Fruit fly (Drosophila melanogaster): ENCODE data around the gene TORIP.

TORIP gene

DNA sequence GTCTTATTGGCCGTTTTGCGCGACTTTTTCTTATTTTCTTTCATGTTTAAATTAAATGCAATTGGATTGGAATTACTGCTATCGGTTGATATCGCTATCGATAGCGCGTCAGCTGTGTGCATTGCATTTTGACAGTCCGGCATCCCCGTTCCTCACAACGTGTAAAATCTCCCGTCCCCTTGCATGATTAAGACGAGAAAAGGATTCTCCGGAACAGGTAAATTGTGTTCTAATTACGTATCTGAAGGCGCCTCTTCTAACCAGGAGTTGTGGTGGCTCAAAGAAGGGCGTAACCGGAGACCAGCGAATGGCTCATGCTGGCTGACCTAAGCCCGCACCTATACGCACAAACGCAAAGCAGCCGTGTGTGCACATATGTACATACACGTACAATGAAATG is 2.2 kb upstream of the TORIP start, which contains the start of the genes CG14104 and Kap-alpha1:
Gene CG14104 (minus strand): TSS at position 97 of the 400 bp plus-strand sequence.
Gene Kap-alpha1 (plus strand): TSS at position 130 of the 400 bp plus-strand sequence.
- peak; percentile 23 for TF ChIP-seq CG6854 (GFP tag; optimal IDR thresholded peaks at IDR 0.05)
- TF ChIP-seq CG8632 (GFP tag; optimal IDR thresholded peaks at IDR 0.05), result no peak
- TF ChIP-seq CG31627 (GFP tag; optimal IDR thresholded peaks at IDR 0.05), result no peak
- TF ChIP-seq Ets21C (GFP tag; optimal IDR thresholded peaks at IDR 0.05), result no peak
- no peak for TF ChIP-seq CG6808 (GFP tag; optimal IDR thresholded peaks at IDR 0.05)
- no peak for TF ChIP-seq salr (GFP tag; optimal IDR thresholded peaks at IDR 0.05)
- peak; percentile 4 for TF ChIP-seq esn (GFP tag; optimal IDR thresholded peaks at IDR 0.05)
- TF ChIP-seq Blimp-1 (GFP tag; optimal IDR thresholded peaks at IDR 0.05), result no peak

DNA sequence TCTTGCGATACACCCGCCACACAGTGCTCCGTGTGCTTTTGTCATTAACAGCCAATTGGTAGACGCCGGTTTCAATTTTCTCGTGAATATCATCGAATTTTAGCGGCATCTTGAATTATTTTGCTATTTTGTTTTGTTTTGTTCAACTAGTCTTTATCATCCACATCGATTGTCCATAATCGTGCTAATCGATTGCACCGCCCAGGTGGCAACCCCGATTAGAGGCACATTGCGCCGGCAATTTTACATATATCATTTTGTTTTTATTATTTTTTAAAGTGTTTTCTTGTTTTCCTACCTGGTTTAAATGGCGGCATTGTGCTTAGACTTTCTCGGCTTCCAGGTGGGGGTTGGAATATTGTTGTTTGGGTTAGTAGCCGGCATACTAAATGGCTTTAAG is 1.0 kb upstream of the TORIP start, which contains the start of gene CG34116:
Gene CG34116 (minus strand): TSS at position 142 of the 400 bp plus-strand sequence.
- TF ChIP-seq fkh (GFP tag; optimal IDR thresholded peaks at IDR 0.05) (no peak), Hr38 (GFP tag; optimal IDR thresholded peaks at IDR 0.05) (no peak), Ets96B (tag; optimal IDR thresholded peaks at IDR 0.05) (no peak), lz (GFP tag; optimal IDR thresholded peaks at IDR 0.05) (no peak), Smox (GFP tag; optimal IDR thresholded peaks at IDR 0.05) (no peak), dac (GFP tag; optimal IDR thresholded peaks at IDR 0.05) (no peak), CG34406 (GFP tag; optimal IDR thresholded peaks at IDR 0.05) (no peak), Eip93F (GFP tag; optimal IDR thresholded peaks at IDR 0.05) (no peak), CG32006 (GFP tag; optimal IDR thresholded peaks at IDR 0.05) (no peak), Hr39 (GFP tag; optimal IDR thresholded peaks at IDR 0.05) (no peak), CG10669 (GFP tag; optimal IDR thresholded peaks at IDR 0.05) (no peak), Sox15 (GFP tag; optimal IDR thresholded peaks at IDR 0.05) (no peak), CG7368 (GFP tag; optimal IDR thresholded peaks at IDR 0.05) (no peak)

DNA sequence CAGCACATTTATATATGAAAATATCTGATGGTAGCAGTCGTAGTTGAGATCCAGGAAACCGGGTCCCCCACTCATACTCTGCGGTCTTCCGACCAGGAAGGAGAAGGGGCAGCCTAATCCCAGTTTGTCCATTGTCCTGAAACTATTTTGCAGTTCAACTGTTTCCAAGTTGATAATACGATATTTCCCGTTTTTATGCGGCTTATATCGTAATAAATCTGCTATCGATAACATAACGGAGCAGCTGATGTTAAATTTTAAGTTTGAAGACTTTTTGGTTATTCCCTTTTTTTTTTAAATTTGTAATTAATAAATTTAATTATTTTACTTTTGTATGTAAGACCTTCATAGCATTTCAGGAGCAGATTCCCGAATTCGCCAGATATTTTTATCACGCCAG is 3.8 kb downstream of the TORIP start, which contains the start of gene CG14102:
Gene CG14102 (minus strand): TSS at position 187 of the 400 bp plus-strand sequence.
- no peak for TF ChIP-seq CG8319 (GFP tag; optimal IDR thresholded peaks at IDR 0.05)
- TF ChIP-seq cyc (GFP tag; optimal IDR thresholded peaks at IDR 0.05), result no peak
- no peak for TF ChIP-seq CG11294 (GFP tag; IDR thresholded peaks at IDR 0.05)
- TF ChIP-seq CG8119 (GFP tag; IDR thresholded peaks at IDR 0.05), result no peak
- TF ChIP-seq net (GFP tag; optimal IDR thresholded peaks at IDR 0.05), result no peak

DNA sequence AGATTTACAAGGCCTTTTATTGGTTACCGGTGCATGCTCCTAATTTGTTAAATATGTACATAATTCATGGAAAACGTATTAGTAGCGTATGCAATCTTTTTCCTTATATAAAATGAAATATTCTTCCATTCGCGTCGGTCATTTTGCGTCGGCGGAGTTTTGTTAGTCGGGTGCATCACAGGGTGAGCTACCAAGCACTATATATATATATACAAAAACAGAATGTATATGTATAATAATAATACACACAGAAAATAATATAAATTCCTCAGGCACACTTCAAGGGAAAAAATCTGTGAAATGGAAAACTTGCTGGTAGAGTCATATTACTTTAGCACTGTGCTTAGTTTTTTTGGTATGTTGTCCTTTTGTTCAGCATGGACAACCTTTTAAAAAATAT is 5.9 kb downstream of the TORIP start, which contains the start of gene Ir76a:
Gene Ir76a (plus strand): TSS at position 301 of the 400 bp plus-strand sequence.
- TF ChIP-seq topi (GFP tag; optimal IDR thresholded peaks at IDR 0.05) (no peak), achi (GFP tag; optimal IDR thresholded peaks at IDR 0.05) (no peak), Blimp-1 (GFP tag; optimal IDR thresholded peaks at IDR 0.05) (no peak), CG11902 (GFP tag; optimal IDR thresholded peaks at IDR 0.05) (no peak), CG7368 (GFP tag; optimal IDR thresholded peaks at IDR 0.05) (no peak), CG15336 (GFP tag; IDR thresholded peaks at IDR 0.05) (no peak)

DNA sequence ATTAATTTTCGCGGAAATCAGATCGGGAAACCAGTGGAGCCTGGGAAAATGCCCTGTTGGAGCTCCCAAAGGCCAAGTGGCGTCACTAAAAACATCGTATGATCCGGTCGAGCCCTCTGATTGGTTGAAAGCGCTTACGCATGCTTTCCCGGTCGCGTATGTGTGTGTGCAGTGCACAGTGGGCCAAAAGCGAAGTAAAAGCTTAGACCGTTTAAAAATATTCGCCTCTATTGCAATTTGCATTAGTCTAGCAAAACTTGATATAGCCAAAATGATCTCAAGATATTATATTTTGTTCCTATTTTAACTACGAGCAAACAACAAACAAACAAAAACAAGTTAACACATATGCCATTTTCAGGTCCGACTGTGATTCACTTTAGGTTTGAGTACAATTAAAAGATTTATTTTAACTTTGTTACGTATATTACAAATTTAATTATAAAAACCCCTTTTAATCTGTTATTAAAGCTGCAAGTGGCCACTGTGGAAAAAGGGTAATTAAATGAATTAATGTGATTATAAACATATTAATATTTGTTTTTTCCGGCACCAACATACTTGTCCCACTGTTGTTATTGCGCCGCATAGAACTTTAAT is 10.6 kb downstream of the TORIP start:
- TF ChIP-seq CG1621 (tag; optimal IDR thresholded peaks at IDR 0.05) (peak; percentile 72), net (GFP tag; optimal IDR thresholded peaks at IDR 0.05) (peak; percentile 95), CG7368 (GFP tag; optimal IDR thresholded peaks at IDR 0.05) (peak; percentile 64), CG16779 (tag; optimal IDR thresholded peaks at IDR 0.05) (peak; percentile 84), Met (GFP tag; optimal IDR thresholded peaks at IDR 0.05) (peak; percentile 91), Eip93F (GFP tag; optimal IDR thresholded peaks at IDR 0.05) (peak; percentile 64), Ets96B (tag; optimal IDR thresholded peaks at IDR 0.05) (peak; percentile 88), esn (GFP tag; optimal IDR thresholded peaks at IDR 0.05) (peak; percentile 94), OdsH (GFP tag; optimal IDR thresholded peaks at IDR 0.05) (peak; percentile 89), CG10669 (GFP tag; optimal IDR thresholded peaks at IDR 0.05) (peak; percentile 90), acj6 (GFP tag; optimal IDR thresholded peaks at IDR 0.05) (peak; percentile 90), dac (GFP tag; optimal IDR thresholded peaks at IDR 0.05) (peak; percentile 87), Sox102F (GFP tag; optimal IDR thresholded peaks at IDR 0.05) (peak; percentile 90), spab (GFP tag; optimal IDR thresholded peaks at IDR 0.05) (peak; percentile 88), Sox15 (GFP tag; optimal IDR thresholded peaks at IDR 0.05) (peak; percentile 77), CG6854 (GFP tag; optimal IDR thresholded peaks at IDR 0.05) (peak; percentile 59), Smox (GFP tag; optimal IDR thresholded peaks at IDR 0.05) (peak; percentile 89), lz (GFP tag; optimal IDR thresholded peaks at IDR 0.05) (peak; percentile 90), Lpt (GFP tag; optimal IDR thresholded peaks at IDR 0.05) (peak; percentile 85), Gug (GFP tag; IDR thresholded peaks at IDR 0.05) (peak; percentile 63), Eip78C (GFP tag) (peak; percentile 98), fd59A (GFP tag; optimal IDR thresholded peaks at IDR 0.05) (peak; percentile 87), Blimp-1 (GFP tag; optimal IDR thresholded peaks at IDR 0.05) (peak; percentile 63), CG4318 (GFP tag; optimal IDR thresholded peaks at IDR 0.05) (peak; percentile 90)
